Fruit fly (Drosophila melanogaster) whole organism, wandering third instar larva: ENCODE data around the gene Srlp.

ENCODE experiments used
- Abd-B ChIP-seq: fragments of >200 bp; optimal IDR thresholded peaks from 2 replicates; lab custom pipeline; 2017; ENCODE audit warnings: missing biosample characterization, missing genetic modification characterization
- CG9705 ChIP-seq: fragments of 200-800 bp; sonication (Bioruptor generic); optimal IDR thresholded peaks from 2 replicates; lab custom pipeline; 2018; ENCODE audit warnings: missing biosample characterization, mild to moderate bottlenecking, missing genetic modification characterization
- CrebA ChIP-seq: fragments of 200-800 bp; sonication (Bioruptor generic); optimal IDR thresholded peaks from 2 replicates; lab custom pipeline; 2016; ENCODE audit warnings: missing biosample characterization, mild to moderate bottlenecking, missing genetic modification characterization, borderline replicate concordance
- Dfd ChIP-seq: fragments of >200 bp; optimal IDR thresholded peaks from 2 replicates; lab custom pipeline; 2017; ENCODE audit warnings: missing biosample characterization, missing genetic modification characterization
- Dif ChIP-seq: fragments of 200-275, 200-300 bp; sonication (Bioruptor generic); optimal IDR thresholded peaks from 2 replicates; lab custom pipeline; 2018; ENCODE audit warnings: missing biosample characterization, missing genetic modification characterization; ENCODE audit not compliant: partially characterized antibody
- GATAd ChIP-seq: sonication (Bioruptor generic); optimal IDR thresholded peaks from 2 replicates; lab custom pipeline; 2016; ENCODE audit warnings: missing biosample characterization, missing genetic modification characterization
- HLH106 ChIP-seq: fragments of 200-800 bp; optimal IDR thresholded peaks from 3 replicates; lab custom pipeline; 2019; ENCODE audit warnings: missing biosample characterization, mild to moderate bottlenecking, missing genetic modification characterization, moderate library complexity
- Hr78 ChIP-seq: fragments of >200 bp; optimal IDR thresholded peaks from 2 replicates; lab custom pipeline; 2017; ENCODE audit warnings: missing biosample characterization, missing genetic modification characterization
- Hr83 ChIP-seq: fragments of 200-300 bp; sonication (Bioruptor generic); optimal IDR thresholded peaks from 2 replicates; lab custom pipeline; 2016; ENCODE audit warnings: missing biosample characterization, mild to moderate bottlenecking, missing genetic modification characterization, moderate library complexity; ENCODE audit not compliant: poor library complexity, severe bottlenecking
- Mio ChIP-seq: sonication (Bioruptor generic); optimal IDR thresholded peaks from 2 replicates; lab custom pipeline; 2016; ENCODE audit warnings: missing biosample characterization, missing genetic modification characterization
- Myc ChIP-seq: fragments of >200 bp; optimal IDR thresholded peaks from 2 replicates; lab custom pipeline; 2017
- N ChIP-seq: fragments of >200 bp; optimal IDR thresholded peaks from 2 replicates; lab custom pipeline; 2018; ENCODE audit warnings: missing biosample characterization, missing external identifiers, missing genetic modification characterization
- OdsH ChIP-seq: fragments of 200-800 bp; sonication (Bioruptor generic); optimal IDR thresholded peaks from 2 replicates; lab custom pipeline; 2016; ENCODE audit warnings: missing biosample characterization, mild to moderate bottlenecking, missing genetic modification characterization
- Rel ChIP-seq, 2 experiments: fragments of 200-800 bp; sonication (Bioruptor generic) in 1 of 2; optimal IDR thresholded peaks; 2 replicates in 1 of 2; 3 replicates in 1 of 2; lab custom pipeline; 2016 to 2019; ENCODE audit warnings: mild to moderate bottlenecking in 2 of 2, missing biosample characterization in 2 of 2, missing genetic modification characterization in 2 of 2, moderate library complexity in 1 of 2
- Sp1 ChIP-seq: fragments of 200-800 bp; sonication (Bioruptor generic); optimal IDR thresholded peaks from 3 replicates; lab custom pipeline; 2019; ENCODE audit warnings: missing biosample characterization, mild to moderate bottlenecking, missing genetic modification characterization, moderate library complexity
- Vsx2 ChIP-seq: fragments of 200-300, 225-300 bp; sonication (Bioruptor generic); optimal IDR thresholded peaks from 2 replicates; lab custom pipeline; 2018; ENCODE audit warnings: missing biosample characterization, missing genetic modification characterization; ENCODE audit not compliant: partially characterized antibody
- br ChIP-seq: fragments of 200-800 bp; sonication (Bioruptor generic); optimal IDR thresholded peaks from 2 replicates; lab custom pipeline; 2016; ENCODE audit warnings: missing biosample characterization, missing genetic modification characterization
- brk ChIP-seq: fragments of 200-800 bp; sonication (Bioruptor generic); optimal IDR thresholded peaks from 2 replicates; lab custom pipeline; 2016; ENCODE audit warnings: missing biosample characterization, mild to moderate bottlenecking, missing genetic modification characterization
- dl ChIP-seq, 2 experiments: fragments of 175-275, 200-275 bp in 1 of 2; fragments of 200-275 bp in 1 of 2; sonication (Bioruptor generic); optimal IDR thresholded peaks; lab custom pipeline; 2018; ENCODE audit warnings: mild to moderate bottlenecking in 2 of 2, missing biosample characterization in 2 of 2, missing genetic modification characterization in 2 of 2, moderate library complexity in 2 of 2; ENCODE audit not compliant: partially characterized antibody in 2 of 2, insufficient read depth in 1 of 2
- dmrt93B ChIP-seq: fragments of 200-800 bp; sonication (Bioruptor generic); optimal IDR thresholded peaks from 2 replicates; lab custom pipeline; 2018; ENCODE audit warnings: missing biosample characterization, mild to moderate bottlenecking, missing genetic modification characterization
- dsf ChIP-seq: sonication (Bioruptor generic); optimal IDR thresholded peaks from 2 replicates; lab custom pipeline; 2016; ENCODE audit warnings: missing biosample characterization, missing genetic modification characterization, borderline replicate concordance
- ey ChIP-seq: fragments of 200-800 bp; sonication (Bioruptor generic); optimal IDR thresholded peaks from 2 replicates; lab custom pipeline; 2016; ENCODE audit warnings: missing biosample characterization, missing genetic modification characterization
- foxo ChIP-seq, 2 experiments: fragments of 200-800 bp; sonication (Bioruptor generic); optimal IDR thresholded peaks; 2 replicates in 1 of 2; 3 replicates in 1 of 2; lab custom pipeline; 2016 to 2017; ENCODE audit warnings: missing biosample characterization in 2 of 2, missing genetic modification characterization in 2 of 2
- fru ChIP-seq: fragments of 200-800 bp; sonication (Bioruptor generic); optimal IDR thresholded peaks from 3 replicates; lab custom pipeline; 2016; ENCODE audit warnings: missing biosample characterization, mild to moderate bottlenecking, missing genetic modification characterization
- h ChIP-seq: fragments of 200-800 bp; sonication (Bioruptor generic); optimal IDR thresholded peaks from 3 replicates; lab custom pipeline; 2016; ENCODE audit warnings: missing biosample characterization, mild to moderate bottlenecking, missing genetic modification characterization
- jim ChIP-seq: fragments of 175-275, 200-325 bp; sonication (Bioruptor generic); optimal IDR thresholded peaks from 2 replicates; lab custom pipeline; 2016; ENCODE audit warnings: missing biosample characterization, mild to moderate bottlenecking, missing genetic modification characterization
- lola ChIP-seq: fragments of >200 bp; optimal IDR thresholded peaks from 2 replicates; lab custom pipeline; 2017; ENCODE audit warnings: missing biosample characterization, missing genetic modification characterization
- pan ChIP-seq: fragments of >200 bp; optimal IDR thresholded peaks from 2 replicates; lab custom pipeline; 2017
- psq ChIP-seq: fragments of 200-800 bp; sonication (Bioruptor generic); optimal IDR thresholded peaks from 3 replicates; lab custom pipeline; 2017; ENCODE audit warnings: missing biosample characterization, mild to moderate bottlenecking, missing genetic modification characterization, moderate library complexity
- rgr ChIP-seq: fragments of 200-800 bp; sonication (Bioruptor generic); optimal IDR thresholded peaks from 3 replicates; lab custom pipeline; 2016; ENCODE audit warnings: missing biosample characterization, mild to moderate bottlenecking, missing genetic modification characterization
- tai ChIP-seq: sonication (Bioruptor generic); optimal IDR thresholded peaks from 2 replicates; lab custom pipeline; 2016; ENCODE audit warnings: missing biosample characterization, missing genetic modification characterization
- woc ChIP-seq: sonication (Bioruptor generic); optimal IDR thresholded peaks from 2 replicates; lab custom pipeline; 2016; ENCODE audit warnings: missing biosample characterization, mild to moderate bottlenecking, missing genetic modification characterization

Gene Srlp

dm6 chr3R:12408160-12408559 is 25.7 kb upstream of the Srlp start, which contains the start of gene CG5196:
Gene CG5196, plus strand, starts transcription at chr3R:12408316.
- TF ChIP-seq HLH106 (peak; percentile 7), br (no peak), lola (GFP tag; lab: Kevin White, UChicago) (no peak), fru (GFP tag; lab: Kevin White, UChicago) (peak; percentile 17), OdsH (GFP tag; lab: Kevin White, UChicago) (no peak), Rel (GFP tag; optimal IDR thresholded peaks at IDR 0.05; lab: Kevin White, UChicago) (no peak), Rel (tag; optimal IDR thresholded peaks at IDR 0.05; lab: Kevin White, UChicago) (peak; percentile 27), GATAd (GFP tag; lab: Kevin White, UChicago) (no peak), dl (GFP tag; optimal IDR thresholded peaks at IDR 0.05; lab: Kevin White, UChicago; ENCODE audit: insufficient read depth in 1 of 2, partially characterized antibody in 2 of 2) (no peak), Mio (GFP tag; lab: Kevin White, UChicago) (no peak), Hr78 (GFP tag; lab: Kevin White, UChicago) (no peak), Sp1 (peak; percentile 22)

dm6 chr3R:12411449-12411848 is 22.4 kb upstream of the Srlp start:
- TF ChIP-seq CrebA (GFP tag; lab: Kevin White, UChicago) (no peak), lola (GFP tag; lab: Kevin White, UChicago) (no peak), fru (GFP tag; lab: Kevin White, UChicago) (no peak), brk (no peak)

- TF ChIP-seq Rel (GFP tag; optimal IDR thresholded peaks at IDR 0.05; lab: Kevin White, UChicago) (no peak), Rel (tag; optimal IDR thresholded peaks at IDR 0.05; lab: Kevin White, UChicago) (peak; percentile 83), Sp1 (peak; percentile 26), psq (GFP tag; lab: Kevin White, UChicago) (peak; percentile 4), OdsH (GFP tag; lab: Kevin White, UChicago) (no peak)
Measured at dm6 chr3R:12413274-12413958, 20.5 kb upstream of the Srlp start, which contains the start of the genes Dip-C and pps. Gene Dip-C, minus strand, starts transcription at chr3R:12413759. Gene pps, plus strand, starts transcription at chr3R:12413828.

DNA sequence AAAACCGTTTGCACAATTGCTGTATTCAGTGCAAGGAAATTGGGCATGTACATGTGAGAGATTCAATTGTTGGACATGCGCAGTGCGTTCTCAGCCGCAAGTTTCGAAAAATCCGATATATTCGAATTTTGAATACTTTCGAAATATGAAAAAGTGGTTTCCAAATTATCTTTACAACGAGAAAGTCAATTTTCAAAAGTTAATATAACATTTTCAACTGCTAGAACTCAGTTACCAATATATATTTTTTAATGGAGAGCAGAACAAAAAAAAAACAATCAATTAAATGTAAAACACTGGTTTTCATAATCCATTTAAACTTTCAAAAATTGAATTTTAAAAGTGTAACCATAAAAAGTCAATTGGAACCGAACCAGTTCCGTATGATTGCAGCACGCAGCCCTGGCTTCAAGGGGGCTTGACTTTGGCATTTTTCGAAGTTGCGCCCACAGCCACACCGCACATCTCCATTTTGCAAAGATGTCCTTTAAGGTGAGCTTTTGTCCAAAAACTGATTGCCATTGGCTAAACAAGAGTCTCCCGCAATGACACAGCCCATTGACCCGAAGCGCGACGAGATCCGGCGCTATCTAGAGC is 11.4 kb upstream of the Srlp start, which contains the start of the genes Scgbeta and CG17202:
Scgbeta (minus strand) TSS at position 51 of the 597 bp plus-strand sequence.
CG17202 (plus strand) TSS at position 390 of the 597 bp plus-strand sequence.
- TF ChIP-seq foxo (GFP tag; optimal IDR thresholded peaks at IDR 0.05; lab: Kevin White, UChicago) (no peak), Hr83 (GFP tag; lab: Kevin White, UChicago) (peak; percentile 56), dsf (no peak), Mio (GFP tag; lab: Kevin White, UChicago) (no peak), N (GFP tag; lab: Kevin White, UChicago) (no peak)

- TF ChIP-seq rgr (peak; percentile 97), GATAd (GFP tag; lab: Kevin White, UChicago) (no peak), Myc (lab: Kevin White, UChicago) (no peak)
- TF ChIP-seq, all 38 proteins: peak for 1
Measured at dm6 chr3R:12423997-12424396, 9.9 kb upstream of the Srlp start.

DNA sequence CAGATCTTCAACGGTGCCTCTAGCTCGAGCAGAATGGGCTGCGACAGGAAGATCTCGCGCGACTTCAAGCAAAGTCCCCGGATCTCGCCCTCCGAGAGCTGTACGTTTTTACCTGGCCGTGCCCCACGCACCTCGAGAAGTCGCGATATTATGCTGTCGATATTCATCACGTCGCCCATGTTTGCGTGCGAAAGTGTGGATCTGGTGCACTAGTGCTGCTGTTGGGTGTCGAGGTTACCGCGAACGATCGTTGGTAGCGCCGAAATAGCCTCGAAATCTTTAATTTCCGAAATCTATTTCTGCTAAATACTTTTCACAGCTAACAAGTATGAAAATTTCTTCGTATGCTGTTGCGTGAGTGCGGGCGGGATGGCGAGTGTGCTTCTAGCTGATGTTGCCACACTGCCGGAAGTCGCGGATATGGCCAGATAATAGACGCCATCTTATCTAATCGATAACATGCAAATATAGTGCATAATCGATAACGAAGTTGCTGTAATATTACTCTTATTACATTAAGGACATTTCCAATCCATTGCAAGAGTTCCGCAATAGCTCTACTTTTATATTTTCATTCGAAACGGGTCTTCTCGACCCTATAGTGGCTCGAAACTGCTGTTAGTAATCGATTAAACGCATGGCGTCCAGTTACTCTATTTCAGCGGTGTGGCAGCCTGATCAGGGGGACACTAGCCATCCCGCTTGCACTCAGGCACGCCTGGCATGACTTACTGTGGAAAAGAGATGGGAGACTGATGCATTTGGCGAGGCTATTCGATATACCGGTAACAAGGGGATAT is 8.2 kb upstream of the Srlp start, which contains the start of gene Pp1-87B:
Pp1-87B (minus strand) TSS at position 408 of the 800 bp plus-strand sequence.
- TF ChIP-seq Rel (GFP tag; optimal IDR thresholded peaks at IDR 0.05; lab: Kevin White, UChicago) = no peak
- peak; percentile 28 for TF ChIP-seq Rel (tag; optimal IDR thresholded peaks at IDR 0.05; lab: Kevin White, UChicago)
- no peak for TF ChIP-seq Dfd (GFP tag; lab: Kevin White, UChicago)
- no peak for TF ChIP-seq Dif
- TF ChIP-seq Sp1 = peak; percentile 38
- no peak for TF ChIP-seq Abd-B (GFP tag; lab: Kevin White, UChicago)
- no peak for TF ChIP-seq rgr
- peak; percentile 4 for TF ChIP-seq ey (GFP tag; lab: Kevin White, UChicago)
- no peak for TF ChIP-seq jim (GFP tag; lab: Kevin White, UChicago)
- TF ChIP-seq dmrt93B (GFP tag; lab: Kevin White, UChicago) = no peak
- no peak for TF ChIP-seq h
- no peak for TF ChIP-seq dl (GFP tag; optimal IDR thresholded peaks at IDR 0.05; lab: Kevin White, UChicago; ENCODE audit: insufficient read depth in 1 of 2, partially characterized antibody in 2 of 2)
- TF ChIP-seq psq (GFP tag; lab: Kevin White, UChicago) = peak; percentile 6
- no peak for TF ChIP-seq brk
- TF ChIP-seq GATAd (GFP tag; lab: Kevin White, UChicago) = no peak
- no peak for TF ChIP-seq lola (GFP tag; lab: Kevin White, UChicago)
- no peak for TF ChIP-seq CrebA (GFP tag; lab: Kevin White, UChicago)
- TF ChIP-seq Myc (lab: Kevin White, UChicago) = peak; percentile 83
- no peak for TF ChIP-seq Vsx2 (GFP tag; lab: Kevin White, UChicago)
- TF ChIP-seq HLH106 = peak; percentile 24
- TF ChIP-seq tai = no peak
- peak; percentile 38 for TF ChIP-seq CG9705
- no peak for TF ChIP-seq pan (lab: Kevin White, UChicago)
- TF ChIP-seq N (GFP tag; lab: Kevin White, UChicago) = no peak
- no peak for TF ChIP-seq woc (GFP tag; lab: Kevin White, UChicago)
